Fruit fly (Drosophila melanogaster): ENCODE measurements around the gene CG9515.

Gene CG9515

dm6 chr2L:8931176-8931575, 11.9 kb downstream of the CG9515 start:
- TF ChIP-seq CG9437 (GFP tag; optimal IDR thresholded peaks at IDR 0.05) (peak; percentile 78), Meics (GFP tag; optimal IDR thresholded peaks at IDR 0.05) (peak; percentile 75), sr (GFP tag; IDR thresholded peaks at IDR 0.05) (0 out of 3 replicates have a peak, but pooled peaks have one; percentile 41), tap (tag; optimal IDR thresholded peaks at IDR 0.05) (no peak), sd (tag; optimal IDR thresholded peaks at IDR 0.05) (no peak), sens (GFP tag) (peak; percentile 9), Sry-δ (GFP tag; optimal IDR thresholded peaks at IDR 0.05) (no peak)

- TF ChIP-seq her (GFP tag; optimal IDR thresholded peaks at IDR 0.05) (no peak), CG18011 (GFP tag; optimal IDR thresholded peaks at IDR 0.05) (no peak), CG15696 (tag; optimal IDR thresholded peaks at IDR 0.05) (peak; percentile 21), Drgx (GFP tag; IDR thresholded peaks at IDR 0.05) (peak; percentile 50), bsh (GFP tag; optimal IDR thresholded peaks at IDR 0.05) (no peak), TFAM (GFP tag; optimal IDR thresholded peaks at IDR 0.05) (no peak), sna (GFP tag; IDR thresholded peaks at IDR 0.05; ENCODE audit: partially characterized antibody) (no peak), CG9727 (GFP tag; optimal IDR thresholded peaks at IDR 0.05) (peak; percentile 12), CG17361 (GFP tag; IDR thresholded peaks at IDR 0.05) (no peak), row (GFP tag; IDR thresholded peaks at IDR 0.05) (0 out of 3 replicates have a peak, but pooled peaks have one; percentile 7), nmo (GFP tag; optimal IDR thresholded peaks at IDR 0.05) (peak; percentile 25), CG6689 (GFP tag; IDR thresholded peaks at IDR 0.05) (no peak), br (optimal IDR thresholded peaks at IDR 0.05) (no peak), jing (GFP tag; optimal IDR thresholded peaks at IDR 0.05) (no peak), Blimp-1 (GFP tag; optimal IDR thresholded peaks at IDR 0.05) (peak; percentile 37), Xrp1 (GFP tag; IDR thresholded peaks at IDR 0.05) (0 out of 2 replicates have a peak, but pooled peaks have one; percentile 16), CG6175 (GFP tag; IDR thresholded peaks at IDR 0.05) (no peak), Lim3 (GFP tag; IDR thresholded peaks at IDR 0.05) (no peak), Nf-YB (GFP tag; optimal IDR thresholded peaks at IDR 0.05) (no peak), pum (GFP tag; optimal IDR thresholded peaks at IDR 0.05) (no peak), phol (tag; optimal IDR thresholded peaks at IDR 0.05) (peak; percentile 10), CG7839 (tag; optimal IDR thresholded peaks at IDR 0.05) (no peak)
Observed at dm6 chr2L:8923405-8923804, 19.7 kb downstream of the CG9515 start.

- TF ChIP-seq Drgx (GFP tag; IDR thresholded peaks at IDR 0.05) (peak; percentile 54; the same call in 1 of the 2 replicates), hkb (optimal IDR thresholded peaks at IDR 0.05) (no peak), hkb (GFP tag; IDR thresholded peaks at IDR 0.05) (no peak), Ets65A (GFP tag) (peak; percentile 5), CG10366 (GFP tag; IDR thresholded peaks at IDR 0.05) (no peak)
Observed at dm6 chr2L:8921934-8922333, 21.1 kb downstream of the CG9515 start.

- TF ChIP-seq btn (GFP tag; optimal IDR thresholded peaks at IDR 0.05), result no peak
- peak; percentile 45 for TF ChIP-seq unpg (GFP tag; optimal IDR thresholded peaks at IDR 0.05)
- TF ChIP-seq sens (GFP tag), result peak; percentile 83
- TF ChIP-seq kni (GFP tag; optimal IDR thresholded peaks at IDR 0.05), result no peak
- peak; percentile 20 for TF ChIP-seq CG4820 (GFP tag; optimal IDR thresholded peaks at IDR 0.05)
- TF ChIP-seq dati (GFP tag; IDR thresholded peaks at IDR 0.05), result no peak
- TF ChIP-seq Bdp1 (GFP tag; optimal IDR thresholded peaks at IDR 0.05), result no peak
- no peak for TF ChIP-seq CG13287 (GFP tag; IDR thresholded peaks at IDR 0.05; ENCODE audit: partially characterized antibody)
- peak; percentile 34 for TF ChIP-seq CG17829 (tag; optimal IDR thresholded peaks at IDR 0.05)
- no peak for TF ChIP-seq grau (tag; optimal IDR thresholded peaks at IDR 0.05)
- TF ChIP-seq CG12769 (tag; optimal IDR thresholded peaks at IDR 0.05), result no peak
- peak; percentile 31; the same call in 1 of the 2 replicates for TF ChIP-seq CG6689 (GFP tag; IDR thresholded peaks at IDR 0.05)
- no peak for TF ChIP-seq Sry-β (GFP tag; optimal IDR thresholded peaks at IDR 0.05)
- TF ChIP-seq CG16815 (GFP tag; optimal IDR thresholded peaks at IDR 0.05), result no peak
- TF ChIP-seq Six4 (GFP tag; optimal IDR thresholded peaks at IDR 0.05), result no peak
- no peak for TF ChIP-seq CG10565 (GFP tag; optimal IDR thresholded peaks at IDR 0.05)
- peak; percentile 57 for TF ChIP-seq Sox102F (GFP tag; optimal IDR thresholded peaks at IDR 0.05)
Observed at dm6 chr2L:8920294-8920693, 22.8 kb downstream of the CG9515 start.
